Fruit fly (Drosophila melanogaster) whole organism, larva: ENCODE data around the gene CG9521.

ENCODE experiments used
- noc ChIP-seq: fragments of 200-800 bp; sonication (Bioruptor generic); optimal IDR thresholded peaks from 3 replicates; lab custom pipeline; 2019; ENCODE audit warnings: missing biosample characterization, mild to moderate bottlenecking, missing genetic modification characterization, moderate library complexity

CG9521 gene

DNA sequence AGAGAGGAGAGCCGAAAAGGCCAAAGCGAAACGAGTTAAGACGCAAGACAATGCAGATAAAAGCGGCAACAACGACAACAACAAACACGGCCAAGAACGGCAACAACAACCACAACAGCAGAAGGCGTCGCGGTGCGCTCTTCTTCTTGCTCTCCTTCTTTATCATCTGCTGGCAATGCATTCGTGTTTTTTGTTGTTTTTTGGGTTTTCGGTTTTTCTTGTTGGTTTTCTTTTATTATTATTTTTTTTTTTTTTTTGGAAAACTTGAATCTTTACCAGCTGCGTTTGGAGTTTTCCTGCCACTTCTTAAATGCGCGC, 27.6 kb downstream of the CG9521 start:
- TF ChIP-seq noc (tag; lab: Kevin White, UChicago), result no peak

DNA sequence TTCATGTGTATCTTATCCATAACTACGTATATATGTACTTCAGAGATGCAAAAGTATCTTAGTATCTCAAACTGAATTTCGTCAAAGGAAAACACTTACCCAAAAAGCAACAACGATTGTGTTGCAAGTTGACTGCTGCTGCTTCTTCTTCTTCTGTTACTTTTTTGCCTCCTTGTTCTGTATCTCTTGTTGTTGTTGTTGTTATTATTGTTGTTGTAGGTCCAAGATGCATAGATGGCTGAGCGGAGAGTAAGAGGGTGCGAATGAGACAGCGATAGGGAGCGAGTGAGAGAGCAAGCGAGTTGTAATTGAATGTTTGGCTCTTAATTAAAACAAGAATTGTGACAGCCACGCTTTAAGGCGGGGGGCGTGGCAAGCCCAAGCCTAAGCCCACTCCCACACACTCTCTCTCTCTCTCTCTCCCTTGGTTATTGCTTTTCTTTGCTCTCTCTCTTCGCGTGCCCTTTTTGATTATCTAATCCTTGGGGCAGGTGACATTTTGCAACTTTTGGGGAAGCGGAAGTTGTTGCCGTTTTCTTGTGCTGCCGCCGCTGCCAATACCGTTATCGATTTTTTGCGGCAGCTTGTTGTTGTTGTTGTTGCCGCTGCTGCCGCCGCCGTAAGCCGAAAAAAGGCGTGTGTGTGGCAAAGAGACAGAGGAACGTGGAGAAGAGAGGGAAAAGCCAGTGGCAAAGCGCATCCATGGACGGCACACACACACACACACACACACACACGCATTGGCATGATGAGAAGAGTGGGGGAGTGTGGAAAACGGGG, 28.2 kb downstream of the CG9521 start:
- TF ChIP-seq noc (tag; lab: Kevin White, UChicago), result no peak

DNA sequence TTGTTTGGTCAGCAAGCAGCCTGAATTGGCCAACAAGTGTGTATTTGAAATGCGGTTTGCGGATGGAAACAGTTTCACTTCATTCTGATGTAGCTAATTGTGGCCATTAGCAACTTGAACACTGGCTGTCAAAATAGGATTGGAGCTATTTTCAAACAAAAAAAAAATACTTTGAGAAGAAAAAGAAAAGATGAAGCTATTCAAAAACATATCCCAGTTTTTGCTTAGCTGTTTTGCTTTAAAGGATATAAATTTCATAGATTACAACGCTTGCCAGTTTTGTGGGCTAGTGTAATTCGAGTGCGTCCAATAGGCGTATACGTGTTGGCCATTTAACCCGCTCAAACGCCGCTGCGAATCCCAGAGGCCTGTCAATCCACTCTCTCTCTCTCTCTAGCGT, 40.8 kb downstream of the CG9521 start:
- TF ChIP-seq noc (tag; lab: Kevin White, UChicago), result no peak

DNA sequence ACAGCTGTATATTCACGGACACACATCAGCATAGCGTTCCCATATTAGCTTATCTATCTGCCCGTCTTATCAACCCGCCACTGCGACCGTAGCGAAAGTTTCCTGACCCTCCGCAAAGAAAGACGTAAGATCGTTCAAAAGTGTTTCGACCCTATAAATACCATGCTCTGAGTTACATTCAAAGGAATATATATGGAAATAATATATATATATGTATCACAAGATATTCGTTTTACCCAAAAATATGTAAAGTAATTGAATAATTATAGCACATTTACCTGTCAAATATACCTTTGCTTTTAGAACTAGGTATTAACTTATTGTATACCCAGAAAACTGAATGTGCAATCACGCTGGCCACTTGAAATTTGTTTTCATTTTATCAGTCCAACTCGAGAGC, 42.6 kb downstream of the CG9521 start:
- TF ChIP-seq noc (tag; lab: Kevin White, UChicago), result peak; percentile 66

DNA sequence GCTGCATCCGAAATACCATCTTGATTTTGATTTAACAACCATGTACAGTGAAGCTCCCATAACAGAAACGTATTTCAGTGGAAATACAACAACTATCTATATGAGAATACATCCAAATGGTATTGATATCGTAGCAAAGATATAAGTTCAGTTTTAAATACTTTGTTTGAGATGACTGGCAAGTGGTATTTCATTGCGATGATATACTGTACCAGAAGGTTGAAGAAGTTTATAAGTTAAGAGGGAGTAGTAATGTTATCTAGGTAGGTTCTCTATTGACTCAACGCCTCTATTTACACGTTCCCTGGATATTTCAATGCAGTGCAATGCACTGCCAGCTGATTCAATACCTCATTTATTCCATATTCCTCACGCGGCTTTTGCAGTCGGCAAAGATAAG, 47.4 kb downstream of the CG9521 start:
- no peak for TF ChIP-seq noc (tag; lab: Kevin White, UChicago)

DNA sequence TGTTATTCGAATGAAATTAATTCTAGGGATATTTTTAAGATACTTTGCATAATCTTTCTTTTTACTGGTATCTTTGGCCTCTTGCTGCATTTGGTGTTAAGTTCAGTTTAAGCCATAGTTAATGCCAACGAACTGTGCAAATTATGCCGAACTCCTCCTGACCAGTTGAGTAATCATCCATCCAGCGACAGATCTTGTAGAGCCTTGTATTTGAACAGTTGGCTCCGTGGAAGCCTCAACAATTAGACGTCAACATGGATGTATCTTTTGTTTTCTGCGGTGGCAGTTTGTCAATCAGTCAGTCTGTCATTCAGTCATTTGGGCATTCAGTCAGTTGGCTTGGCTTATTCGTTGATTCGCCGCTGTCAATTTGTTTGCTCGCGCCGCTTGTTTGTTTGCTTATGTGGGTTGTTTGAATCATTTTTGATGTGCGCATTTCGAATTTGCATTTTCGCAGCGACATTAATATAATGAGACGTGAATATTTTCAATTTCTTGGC, 50.4 kb downstream of the CG9521 start:
- peak; percentile 8 for TF ChIP-seq noc (tag; lab: Kevin White, UChicago)
